Fruit fly (Drosophila melanogaster) whole organism, embryonic: ENCODE measurements around the gene CG16965.

Experiments
- CG10979 ChIP-seq: fragments of 200-800 bp; sonication (Bioruptor generic); optimal IDR thresholded peaks from 2 replicates; lab custom pipeline; 2018; ENCODE audit warnings: missing biosample characterization, mild to moderate bottlenecking, missing genetic modification characterization, moderate library complexity
- CG12236 ChIP-seq: fragments of 200-800 bp; sonication (Bioruptor generic); optimal IDR thresholded peaks from 2 replicates; lab custom pipeline; 2016; ENCODE audit warnings: missing biosample characterization, missing genetic modification characterization
- CG14965 ChIP-seq: fragments of 200-800 bp; sonication (Bioruptor generic); optimal IDR thresholded peaks from 2 replicates; lab custom pipeline; 2016; ENCODE audit warnings: missing biosample characterization, missing genetic modification characterization, borderline replicate concordance
- CG15696 ChIP-seq: fragments of 200-800 bp; sonication (Bioruptor generic); optimal IDR thresholded peaks from 2 replicates; lab custom pipeline; 2019; ENCODE audit warnings: missing biosample characterization, mild to moderate bottlenecking, missing genetic modification characterization, moderate library complexity
- CG17186 ChIP-seq: fragments of 200-800 bp; sonication (Bioruptor generic); optimal IDR thresholded peaks from 3 replicates; lab custom pipeline; 2017; ENCODE audit warnings: missing biosample characterization, missing genetic modification reagents, missing genetic modification characterization
- CG1792 ChIP-seq: fragments of 200-800 bp; sonication (Bioruptor generic); optimal IDR thresholded peaks from 2 replicates; lab custom pipeline; 2016; ENCODE audit warnings: missing biosample characterization, missing genetic modification characterization
- CG2199 ChIP-seq: fragments of 200-800 bp; sonication (Bioruptor generic); IDR thresholded peaks from 3 replicates; pipeline ENCODE4 v1.3.6; 2022; ENCODE audit warnings: missing biosample characterization, missing genetic modification characterization
- CG31365 ChIP-seq: fragments of 200-800 bp; sonication (Bioruptor generic); optimal IDR thresholded peaks from 2 replicates; lab custom pipeline; 2018; ENCODE audit warnings: missing biosample characterization, mild to moderate bottlenecking, missing genetic modification characterization
- CG3726 ChIP-seq: fragments of 200-800 bp; sonication (Bioruptor generic); IDR thresholded peaks from 3 replicates; pipeline ENCODE4, ENCODE4 v1.3.6; 2022; ENCODE audit warnings: missing biosample characterization, missing genetic modification characterization
- CG4854 ChIP-seq: fragments of 200-800 bp; sonication (Bioruptor generic); optimal IDR thresholded peaks from 2 replicates; lab custom pipeline; 2016; ENCODE audit warnings: missing biosample characterization, missing genetic modification characterization, inconsistent platforms
- CG7928 ChIP-seq: fragments of 200-800 bp; sonication (Bioruptor generic); optimal IDR thresholded peaks from 2 replicates; lab custom pipeline; 2017; ENCODE audit warnings: missing biosample characterization, mild to moderate bottlenecking, missing genetic modification characterization
- CG7987 ChIP-seq: fragments of 200-800 bp; sonication (Bioruptor generic); optimal IDR thresholded peaks from 2 replicates; lab custom pipeline; 2018; ENCODE audit warnings: missing biosample characterization, mild to moderate bottlenecking, missing genetic modification characterization, moderate library complexity
- CG8281 ChIP-seq: fragments of 200-800 bp; sonication (Bioruptor generic); optimal IDR thresholded peaks from 2 replicates; lab custom pipeline; 2018; ENCODE audit warnings: missing biosample characterization, mild to moderate bottlenecking, missing genetic modification characterization, moderate library complexity
- CG9876 ChIP-seq: fragments of 200-800 bp; sonication (Bioruptor generic); optimal IDR thresholded peaks from 2 replicates; lab custom pipeline; 2016; ENCODE audit warnings: missing biosample characterization, missing genetic modification characterization
- D ChIP-seq, 2 experiments: fragments of 200-800 bp in 1 of 2; fragments of >200 bp in 1 of 2; sonication (Bioruptor generic) in 1 of 2; optimal IDR thresholded peaks; 2 replicates in 1 of 2; 3 replicates in 1 of 2; lab custom pipeline; 2017; ENCODE audit warnings: mild to moderate bottlenecking in 1 of 2, missing biosample characterization in 1 of 2, missing genetic modification characterization in 1 of 2, missing genetic modification reagents in 1 of 2
- D19B ChIP-seq: fragments of 200-800 bp; sonication (Bioruptor generic); optimal IDR thresholded peaks from 2 replicates; lab custom pipeline; 2017; ENCODE audit warnings: missing biosample characterization, mild to moderate bottlenecking, missing genetic modification characterization
- ERR ChIP-seq: fragments of 200-800 bp; sonication (Bioruptor generic); optimal IDR thresholded peaks from 2 replicates; lab custom pipeline; 2016; ENCODE audit warnings: missing biosample characterization, missing genetic modification characterization
- Fer1 ChIP-seq: fragments of 200-800 bp; sonication (Bioruptor generic); optimal IDR thresholded peaks from 2 replicates; lab custom pipeline; 2017; ENCODE audit warnings: missing biosample characterization, mild to moderate bottlenecking, missing genetic modification characterization
- HmgZ ChIP-seq: fragments of 200-800 bp; sonication (Bioruptor generic); optimal IDR thresholded peaks from 2 replicates; lab custom pipeline; 2018; ENCODE audit warnings: missing biosample characterization, mild to moderate bottlenecking, missing genetic modification characterization
- Hmx ChIP-seq: fragments of 200-800 bp; sonication (Bioruptor generic); optimal IDR thresholded peaks from 2 replicates; lab custom pipeline; 2016; ENCODE audit warnings: missing biosample characterization, missing genetic modification characterization
- PHDP ChIP-seq: fragments of 200-800 bp; sonication (Bioruptor generic); optimal IDR thresholded peaks from 3 replicates; lab custom pipeline; 2018; ENCODE audit warnings: missing biosample characterization, mild to moderate bottlenecking, missing genetic modification characterization, moderate library complexity
- Scr ChIP-seq: fragments of 200-800 bp; sonication (Bioruptor generic); IDR thresholded peaks from 2 replicates; pipeline ENCODE4 v1.3.6; 2022; ENCODE audit warnings: missing biosample characterization, missing genetic modification characterization; ENCODE audit not compliant: partially characterized antibody
- Ssrp ChIP-seq: fragments of 200-800 bp; sonication (Bioruptor generic); optimal IDR thresholded peaks from 2 replicates; lab custom pipeline; 2018; ENCODE audit warnings: missing biosample characterization, mild to moderate bottlenecking, missing genetic modification characterization, moderate library complexity
- TFAM ChIP-seq: fragments of 200-800 bp; sonication (Bioruptor generic); optimal IDR thresholded peaks from 2 replicates; lab custom pipeline; 2017; ENCODE audit warnings: missing biosample characterization, missing genetic modification characterization, inconsistent platforms
- Taf1 ChIP-seq: fragments of 200-800 bp; sonication (Bioruptor generic); IDR thresholded peaks from 2 replicates; pipeline ENCODE4 v1.3.6; 2022; ENCODE audit warnings: missing biosample characterization, missing genetic modification characterization
- Vsx1 ChIP-seq: fragments of 200-800 bp; sonication (Bioruptor generic); optimal IDR thresholded peaks from 2 replicates; lab custom pipeline; 2017; ENCODE audit warnings: missing biosample characterization, mild to moderate bottlenecking, missing genetic modification characterization, missing genetic modification reagents
- ab ChIP-seq: fragments of 200-800 bp; sonication (Bioruptor generic); optimal IDR thresholded peaks from 2 replicates; lab custom pipeline; 2016; ENCODE audit warnings: missing biosample characterization, missing genetic modification characterization
- al ChIP-seq: fragments of 200-800 bp; sonication (Bioruptor generic); IDR thresholded peaks from 2 replicates; pipeline ENCODE4 v1.3.6; 2022; ENCODE audit warnings: missing biosample characterization, missing genetic modification characterization
- bbx ChIP-seq: fragments of 200-800 bp; sonication (Bioruptor generic); IDR thresholded peaks from 2 replicates; pipeline ENCODE4 v1.3.6; 2022; ENCODE audit warnings: missing biosample characterization, missing genetic modification characterization; ENCODE audit not compliant: partially characterized antibody
- cas ChIP-seq: fragments of 200-800 bp; sonication (Bioruptor generic); IDR thresholded peaks from 2 replicates; pipeline ENCODE4 v1.3.6; 2022; ENCODE audit warnings: missing biosample characterization, missing genetic modification characterization
- disco-r ChIP-seq: fragments of 200-800 bp; sonication (Bioruptor generic); optimal IDR thresholded peaks from 2 replicates; lab custom pipeline; 2016; ENCODE audit warnings: missing biosample characterization, missing genetic modification characterization
- dmrt11E ChIP-seq: fragments of 200-800 bp; sonication (Bioruptor generic); optimal IDR thresholded peaks from 3 replicates; lab custom pipeline; 2018; ENCODE audit warnings: missing biosample characterization, mild to moderate bottlenecking, missing genetic modification characterization, moderate library complexity
- dpn ChIP-seq, 2 experiments: fragments of 200-800 bp; sonication (Bioruptor generic); optimal IDR thresholded peaks; 3 replicates each; lab custom pipeline; 2016; ENCODE audit warnings: missing biosample characterization in 2 of 2, missing genetic modification characterization in 2 of 2
- fd64A ChIP-seq: fragments of 200-800 bp; sonication (Bioruptor generic); optimal IDR thresholded peaks from 3 replicates; lab custom pipeline; 2018; ENCODE audit warnings: missing biosample characterization, mild to moderate bottlenecking, missing genetic modification characterization
- gfzf ChIP-seq: fragments of 200-800 bp; sonication (Bioruptor generic); optimal IDR thresholded peaks from 2 replicates; lab custom pipeline; 2016; ENCODE audit warnings: missing biosample characterization, mild to moderate bottlenecking, missing genetic modification characterization, moderate library complexity
- gt ChIP-seq: fragments of 200-800 bp; sonication (Bioruptor generic); IDR thresholded peaks from 2 replicates; pipeline ENCODE4 v1.3.6; 2022; ENCODE audit warnings: missing biosample characterization, missing genetic modification characterization
- inv ChIP-seq: fragments of 200-800 bp; sonication (Bioruptor generic); IDR thresholded peaks from 2 replicates; pipeline ENCODE4 v1.3.6; 2022; ENCODE audit warnings: missing biosample characterization, missing genetic modification characterization; ENCODE audit not compliant: partially characterized antibody
- lab ChIP-seq: fragments of 200-800 bp; sonication (Bioruptor generic); optimal IDR thresholded peaks from 3 replicates; lab custom pipeline; 2017; ENCODE audit warnings: missing biosample characterization, missing genetic modification characterization, mild to moderate bottlenecking, moderate library complexity, missing genetic modification reagents
- nau ChIP-seq: fragments of 200-800 bp; sonication (Bioruptor generic); optimal IDR thresholded peaks from 3 replicates; lab custom pipeline; 2017; ENCODE audit warnings: missing biosample characterization, mild to moderate bottlenecking, missing genetic modification characterization, missing genetic modification reagents
- odd ChIP-seq: fragments of 200-800 bp; sonication (Bioruptor generic); optimal IDR thresholded peaks from 2 replicates; lab custom pipeline; 2017; ENCODE audit warnings: missing biosample characterization, mild to moderate bottlenecking, missing genetic modification characterization
- pfk ChIP-seq: fragments of 200-800 bp; sonication (Bioruptor generic); optimal IDR thresholded peaks from 2 replicates; lab custom pipeline; 2018; ENCODE audit warnings: missing biosample characterization, mild to moderate bottlenecking, missing genetic modification characterization, moderate library complexity
- salm ChIP-seq: fragments of 200-800 bp; sonication (Bioruptor generic); optimal IDR thresholded peaks from 2 replicates; lab custom pipeline; 2018; ENCODE audit warnings: missing biosample characterization, mild to moderate bottlenecking, missing genetic modification characterization
- tio ChIP-seq: fragments of 200-800 bp; sonication (Bioruptor generic); optimal IDR thresholded peaks from 2 replicates; lab custom pipeline; 2017; ENCODE audit warnings: missing biosample characterization, missing genetic modification characterization, inconsistent platforms
- tll ChIP-seq, 2 experiments: fragments of 200-800 bp in 1 of 2; fragments of >200 bp in 1 of 2; sonication (Bioruptor generic) in 1 of 2; optimal IDR thresholded peaks; 2 replicates each; lab custom pipeline; 2017 to 2019; ENCODE audit warnings: missing biosample characterization in 2 of 2, missing genetic modification characterization in 2 of 2, mild to moderate bottlenecking in 1 of 2, moderate library complexity in 1 of 2
- toy ChIP-seq: fragments of 200-800 bp; sonication (Bioruptor generic); IDR thresholded peaks from 2 replicates; pipeline ENCODE4 v1.3.6; 2022; ENCODE audit warnings: missing biosample characterization, missing genetic modification characterization
- trem ChIP-seq: fragments of 200-800 bp; optimal IDR thresholded peaks from 3 replicates; lab custom pipeline; 2019; ENCODE audit warnings: missing biosample characterization, mild to moderate bottlenecking, missing genetic modification characterization, moderate library complexity
- tx ChIP-seq: fragments of 200-800 bp; sonication (Bioruptor generic); optimal IDR thresholded peaks from 2 replicates; lab custom pipeline; 2016; ENCODE audit warnings: missing biosample characterization, missing genetic modification characterization

Gene CG16965

DNA sequence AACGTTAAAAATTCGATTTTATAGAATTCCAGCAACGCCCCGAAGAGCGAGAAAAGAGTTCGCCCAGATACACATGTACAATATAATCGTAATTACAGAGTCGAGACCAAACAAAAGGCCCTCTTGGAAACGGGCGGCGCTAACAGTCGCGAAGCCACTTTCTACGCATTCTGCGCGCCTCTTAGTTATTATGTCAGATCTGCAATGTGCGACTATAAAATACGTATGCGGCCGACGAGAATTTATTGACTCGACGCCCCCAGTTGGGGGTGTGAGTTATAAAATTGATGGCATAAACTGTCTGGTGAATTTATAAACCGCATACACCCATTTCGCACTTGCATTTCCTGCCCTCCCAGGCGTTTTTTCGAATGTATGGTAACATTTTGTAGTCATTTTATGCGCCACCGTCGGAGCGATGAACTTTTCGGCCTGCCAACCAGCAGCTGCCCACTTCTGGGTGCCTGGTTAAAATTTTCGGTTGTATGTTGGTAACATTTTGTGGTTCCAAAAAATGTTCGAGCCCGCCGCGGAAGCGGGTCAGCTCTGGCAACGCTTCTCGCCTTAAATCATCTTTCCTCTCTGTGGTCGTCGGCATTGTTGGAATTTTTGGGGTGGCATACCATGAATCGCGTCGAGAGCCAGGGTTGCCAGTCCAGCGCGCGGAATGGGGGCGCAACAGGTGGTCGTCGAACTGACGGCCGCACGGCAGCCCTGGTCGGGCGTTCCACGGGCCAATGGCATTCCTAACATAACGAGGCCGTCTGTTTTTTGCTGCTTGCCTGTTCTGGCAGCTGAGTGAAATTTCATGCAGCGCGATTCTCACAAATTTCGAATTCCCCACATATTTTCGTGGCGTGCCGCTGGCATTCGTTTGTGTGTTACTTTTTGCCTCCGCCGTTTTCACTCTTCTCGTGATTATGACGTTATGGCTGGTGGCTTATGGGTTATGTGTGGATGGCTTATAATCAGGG lies 30.6 kb downstream of the CG16965 start (continued):
- TF ChIP-seq odd (GFP tag; lab: Kevin White, UChicago) (peak; percentile 20), CG9876 (GFP tag; lab: Kevin White, UChicago) (no peak), CG14965 (GFP tag; lab: Kevin White, UChicago) (peak; percentile 13), CG10979 (peak; percentile 65), trem (tag; lab: Kevin White, UChicago) (peak; percentile 50), ab (GFP tag; lab: Kevin White, UChicago) (peak; percentile 34), D19B (GFP tag; lab: Kevin White, UChicago) (peak; percentile 66), PHDP (tag; lab: Kevin White, UChicago) (peak; percentile 50), dpn (GFP tag; optimal IDR thresholded peaks at IDR 0.05; lab: Kevin White, UChicago) (peak; percentile 76 to 81), tx (GFP tag; lab: Kevin White, UChicago) (peak; percentile 71), Fer1 (GFP tag; lab: Kevin White, UChicago) (peak; percentile 90), CG12236 (GFP tag; lab: Kevin White, UChicago) (peak; percentile 4), inv (GFP tag; lab: Robert Waterston, UW) (no peak), CG3726 (GFP tag; lab: Robert Waterston, UW) (no peak), TFAM (GFP tag; lab: Kevin White, UChicago) (no peak), fd64A (GFP tag; lab: Kevin White, UChicago) (peak; percentile 52), tll (GFP tag; optimal IDR thresholded peaks at IDR 0.05; lab: Kevin White, UChicago) (peak in 1 of 2 experiments; percentile 98), tio (no peak), CG31365 (tag; lab: Kevin White, UChicago) (peak; percentile 49), gt (GFP tag; lab: Robert Waterston, UW) (no peak), cas (GFP tag; lab: Robert Waterston, UW) (no peak), Hmx (no peak), Taf1 (GFP tag; lab: Robert Waterston, UW) (no peak), HmgZ (peak; percentile 94), Ssrp (tag; lab: Kevin White, UChicago) (no peak), D (optimal IDR thresholded peaks at IDR 0.05; lab: Kevin White, UChicago) (peak; percentile 88), D (GFP tag; optimal IDR thresholded peaks at IDR 0.05; lab: Kevin White, UChicago) (peak; percentile 14), CG8281 (peak; percentile 26), CG2199 (GFP tag; lab: Robert Waterston, UW) (no peak), CG7987 (peak; percentile 27), CG15696 (peak; percentile 60), CG1792 (peak; percentile 51), lab (GFP tag; lab: Kevin White, UChicago) (peak; percentile 94), al (GFP tag; lab: Robert Waterston, UW) (no peak), nau (GFP tag; lab: Kevin White, UChicago) (no peak), salm (tag; lab: Kevin White, UChicago) (peak; percentile 82), Scr (GFP tag; lab: Robert Waterston, UW) (no peak), pfk (GFP tag; lab: Kevin White, UChicago) (peak; percentile 95), CG17186 (GFP tag; lab: Kevin White, UChicago) (peak; percentile 63), dmrt11E (no peak), CG4854 (GFP tag; lab: Kevin White, UChicago) (peak; percentile 62), bbx (GFP tag; lab: Robert Waterston, UW) (no peak), toy (GFP tag; lab: Robert Waterston, UW) (no peak), Vsx1 (GFP tag; lab: Kevin White, UChicago) (peak; percentile 51), CG7928 (GFP tag; lab: Kevin White, UChicago) (no peak), gfzf (GFP tag; lab: Kevin White, UChicago) (peak; percentile 15), disco-r (GFP tag; lab: Kevin White, UChicago) (no peak), ERR (peak; percentile 87)
